Fruit fly (Drosophila melanogaster): Measurements from ENCODE around the gene CG10154.
A peak's percentile ranks its signal among the peaks of the same experiment; 100 is the strongest.

CG10154 gene

DNA sequence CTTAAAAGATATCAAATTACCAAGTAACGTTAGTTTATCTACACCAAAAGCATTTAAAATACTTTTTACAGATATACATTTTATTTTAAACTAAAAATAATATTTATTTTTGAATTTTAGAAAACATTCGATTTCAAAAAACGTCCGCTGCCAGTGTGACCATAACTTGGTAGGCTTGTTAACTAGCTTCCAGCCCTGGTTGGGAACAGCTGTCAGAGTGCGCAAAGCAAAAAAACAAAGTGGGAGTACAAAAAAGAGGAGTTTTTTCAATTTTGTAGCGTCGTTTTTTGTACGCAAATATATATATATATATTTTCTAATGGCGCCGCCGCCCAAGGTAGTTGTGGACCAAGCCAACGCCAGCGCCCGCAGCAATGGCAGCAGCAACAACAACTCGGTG is 5.5 kb upstream of the CG10154 start, which contains the start of gene cmb (continued):
- TF ChIP-seq lmd (GFP tag; IDR thresholded peaks at IDR 0.05) = no peak
- TF ChIP-seq sima (GFP tag; optimal IDR thresholded peaks at IDR 0.05) = no peak
- TF ChIP-seq gfzf (GFP tag; optimal IDR thresholded peaks at IDR 0.05) = peak; percentile 55
- TF ChIP-seq CG9215 (GFP tag; IDR thresholded peaks at IDR 0.05) = no peak
- no peak for TF ChIP-seq fd64A (GFP tag; optimal IDR thresholded peaks at IDR 0.05)
- TF ChIP-seq CG13287 (GFP tag; IDR thresholded peaks at IDR 0.05; ENCODE audit: partially characterized antibody) = peak; percentile 38; the same call in 1 of the 2 replicates
- no peak for TF ChIP-seq HHEX (GFP tag; optimal IDR thresholded peaks at IDR 0.05)
- peak in 1 of 2 experiments; percentile 95 for TF ChIP-seq bsh (GFP tag; optimal IDR thresholded peaks at IDR 0.05)
- no peak for TF ChIP-seq Ssrp (tag; optimal IDR thresholded peaks at IDR 0.05)
- peak; percentile 76 for TF ChIP-seq CG14710 (tag; optimal IDR thresholded peaks at IDR 0.05)
- no peak for TF ChIP-seq CG14050 (GFP tag; IDR thresholded peaks at IDR 0.05)
- TF ChIP-seq wor (GFP tag; IDR thresholded peaks at IDR 0.05) = no peak
- TF ChIP-seq Doc2 (GFP tag; IDR thresholded peaks at IDR 0.05) = no peak
- no peak for TF ChIP-seq B-H2 (GFP tag; optimal IDR thresholded peaks at IDR 0.05)
- no peak for TF ChIP-seq CG42726 (GFP tag; IDR thresholded peaks at IDR 0.05; ENCODE audit: partially characterized antibody)
- TF ChIP-seq fru (optimal IDR thresholded peaks at IDR 0.05) = no peak
- TF ChIP-seq CG14667 (GFP tag; IDR thresholded peaks at IDR 0.05) = no peak
- peak; percentile 38; the same call in 1 of the 3 replicates for TF ChIP-seq row (GFP tag; IDR thresholded peaks at IDR 0.05)
- TF ChIP-seq CG7928 (GFP tag; optimal IDR thresholded peaks at IDR 0.05) = peak; percentile 94
- no peak for TF ChIP-seq Atf6 (GFP tag; IDR thresholded peaks at IDR 0.05)
- TF ChIP-seq toy (GFP tag; IDR thresholded peaks at IDR 0.05) = no peak
- peak; percentile 75 for TF ChIP-seq Dp (GFP tag; optimal IDR thresholded peaks at IDR 0.05)
- TF ChIP-seq ewg (GFP tag; optimal IDR thresholded peaks at IDR 0.05) = peak; percentile 60
- TF ChIP-seq sr (GFP tag; IDR thresholded peaks at IDR 0.05) = no peak
- TF ChIP-seq exex (tag; optimal IDR thresholded peaks at IDR 0.05) = no peak
- no peak for TF ChIP-seq CG2129 (GFP tag; IDR thresholded peaks at IDR 0.05; ENCODE audit: partially characterized antibody)
- no peak for TF ChIP-seq CG3726 (GFP tag; IDR thresholded peaks at IDR 0.05)
- no peak for TF ChIP-seq ems (GFP tag; optimal IDR thresholded peaks at IDR 0.05)
- no peak for TF ChIP-seq CG12299 (tag; optimal IDR thresholded peaks at IDR 0.05)
- TF ChIP-seq Hr78 (GFP tag; optimal IDR thresholded peaks at IDR 0.05) = no peak
- no peak for TF ChIP-seq CG18476 (GFP tag; optimal IDR thresholded peaks at IDR 0.05)
- TF ChIP-seq bbx (GFP tag; IDR thresholded peaks at IDR 0.05; ENCODE audit: partially characterized antibody) = no peak
- TF ChIP-seq lilli (GFP tag; optimal IDR thresholded peaks at IDR 0.05) = no peak
- no peak for TF ChIP-seq CG31224 (GFP tag; IDR thresholded peaks at IDR 0.05)
- TF ChIP-seq CG11560 (tag; IDR thresholded peaks at IDR 0.05) = no peak
- no peak for TF ChIP-seq emc (GFP tag; optimal IDR thresholded peaks at IDR 0.05)
- TF ChIP-seq CG7372 (GFP tag; IDR thresholded peaks at IDR 0.05) = no peak
- no peak for TF ChIP-seq HmgZ (tag; optimal IDR thresholded peaks at IDR 0.05)
- TF ChIP-seq cas (GFP tag; IDR thresholded peaks at IDR 0.05) = no peak
- TF ChIP-seq dmrt11E (tag; optimal IDR thresholded peaks at IDR 0.05) = no peak
- TF ChIP-seq her (GFP tag; optimal IDR thresholded peaks at IDR 0.05) = no peak
- TF ChIP-seq CG9437 (GFP tag; optimal IDR thresholded peaks at IDR 0.05) = no peak
- TF ChIP-seq dmrt99B (tag; optimal IDR thresholded peaks at IDR 0.05) = no peak
- no peak for TF ChIP-seq HLHmδ (GFP tag; optimal IDR thresholded peaks at IDR 0.05)
- no peak for TF ChIP-seq CG3847 (GFP tag; IDR thresholded peaks at IDR 0.05)
- no peak for TF ChIP-seq CG17328 (GFP tag; IDR thresholded peaks at IDR 0.05)
- no peak for TF ChIP-seq org-1 (GFP tag; optimal IDR thresholded peaks at IDR 0.05)
- no peak for TF ChIP-seq sd (tag; optimal IDR thresholded peaks at IDR 0.05)
- no peak for TF ChIP-seq CkIIα-i1 (GFP tag; IDR thresholded peaks at IDR 0.05)
- TF ChIP-seq CG4730 (GFP tag; IDR thresholded peaks at IDR 0.05) = no peak
- no peak for TF ChIP-seq CG10979 (tag; optimal IDR thresholded peaks at IDR 0.05)
- no peak for TF ChIP-seq Sry-δ (GFP tag; optimal IDR thresholded peaks at IDR 0.05)
